Worm (Caenorhabditis elegans) whole organism, late embryonic: ENCODE measurements around the gene folr-1.

Experiments
- C38D4.7 ChIP-seq: fragments of 200-800 bp; sonication (Bioruptor generic); optimal IDR thresholded peaks from 2 replicates; lab custom pipeline; 2018; ENCODE audit warnings: mild to moderate bottlenecking, missing genetic modification characterization, moderate library complexity, missing compliant biosample characterization
- F13H6.1 ChIP-seq: sonication (generic microtip); optimal IDR thresholded peaks from 2 replicates; lab custom pipeline; 2016; ENCODE audit warnings: missing genetic modification characterization, missing compliant biosample characterization
- K02D7.2 ChIP-seq: sonication (generic microtip); optimal IDR thresholded peaks from 2 replicates; lab custom pipeline; 2017; ENCODE audit warnings: mild to moderate bottlenecking, missing genetic modification characterization, missing compliant biosample characterization
- K09A11.1 ChIP-seq: sonication (generic microtip); optimal IDR thresholded peaks from 2 replicates; lab custom pipeline; 2017; ENCODE audit warnings: antibody characterized with exemption, mild to moderate bottlenecking, missing genetic modification characterization, missing compliant biosample characterization; ENCODE audit not compliant: insufficient read depth
- T23F11.4 ChIP-seq: fragments of 200-800 bp; sonication (Bioruptor generic); optimal IDR thresholded peaks from 2 replicates; lab custom pipeline; 2018; ENCODE audit warnings: mild to moderate bottlenecking, missing genetic modification characterization, missing compliant biosample characterization
- Y22D7AL.16 ChIP-seq: sonication (generic microtip); optimal IDR thresholded peaks from 2 replicates; lab custom pipeline; 2016; ENCODE audit warnings: missing genetic modification characterization, missing compliant biosample characterization
- ama-1 ChIP-seq: fragments of 150-350 bp; optimal IDR thresholded peaks from 2 replicates; lab custom pipeline; 2014
- ceh-14 ChIP-seq: sonication (generic microtip); optimal IDR thresholded peaks from 2 replicates; lab custom pipeline; 2016; ENCODE audit warnings: missing genotype, missing genetic modification characterization, missing compliant biosample characterization
- ceh-2 ChIP-seq: sonication (generic microtip); optimal IDR thresholded peaks from 2 replicates; lab custom pipeline; 2016; ENCODE audit warnings: missing genotype, missing genetic modification characterization, missing compliant biosample characterization
- ceh-22 ChIP-seq: sonication (generic microtip); optimal IDR thresholded peaks from 2 replicates; lab custom pipeline; 2017; ENCODE audit warnings: missing biosample characterization, missing genetic modification characterization
- ceh-31 ChIP-seq: sonication (generic microtip); optimal IDR thresholded peaks from 2 replicates; lab custom pipeline; 2016; ENCODE audit warnings: missing genetic modification characterization, missing compliant biosample characterization
- ceh-34 ChIP-seq: sonication (generic microtip); optimal IDR thresholded peaks from 2 replicates; lab custom pipeline; 2016; ENCODE audit warnings: mild to moderate bottlenecking, missing genetic modification characterization, missing compliant biosample characterization
- ceh-48 ChIP-seq: sonication (generic microtip); optimal IDR thresholded peaks from 2 replicates; lab custom pipeline; 2016; ENCODE audit warnings: missing genetic modification characterization, inconsistent platforms, missing compliant biosample characterization
- ceh-9 ChIP-seq: sonication (generic microtip); optimal IDR thresholded peaks from 2 replicates; lab custom pipeline; 2016; ENCODE audit warnings: mild to moderate bottlenecking, missing genetic modification characterization, inconsistent platforms, missing compliant biosample characterization
- che-1 ChIP-seq: sonication (generic microtip); optimal IDR thresholded peaks from 2 replicates; lab custom pipeline; 2016; ENCODE audit warnings: mild to moderate bottlenecking, missing genetic modification characterization, missing compliant biosample characterization
- dmd-4 ChIP-seq: sonication (generic microtip); optimal IDR thresholded peaks from 2 replicates; lab custom pipeline; 2016; ENCODE audit warnings: borderline replicate concordance, missing genetic modification characterization, missing compliant biosample characterization
- dve-1 ChIP-seq: sonication (generic microtip); optimal IDR thresholded peaks from 2 replicates; lab custom pipeline; 2017; ENCODE audit warnings: antibody characterized with exemption, mild to moderate bottlenecking, missing genetic modification characterization, missing compliant biosample characterization
- elt-2 ChIP-seq: sonication (generic microtip); optimal IDR thresholded peaks from 2 replicates; lab custom pipeline; 2016; ENCODE audit warnings: missing genetic modification reagents, missing genetic modification characterization, missing compliant biosample characterization
- elt-4 ChIP-seq: sonication (generic microtip); optimal IDR thresholded peaks from 2 replicates; lab custom pipeline; 2016; ENCODE audit warnings: missing genetic modification characterization, missing compliant biosample characterization
- fkh-10 ChIP-seq: fragments of 150-350 bp; optimal IDR thresholded peaks from 2 replicates; lab custom pipeline; 2014; ENCODE audit warnings: missing biosample characterization, missing genetic modification reagents, missing genetic modification characterization
- hlh-15 ChIP-seq: sonication (generic microtip); optimal IDR thresholded peaks from 2 replicates; lab custom pipeline; 2016; ENCODE audit warnings: missing genetic modification characterization, missing compliant biosample characterization
- hlh-30 ChIP-seq: sonication (generic microtip); optimal IDR thresholded peaks from 2 replicates; lab custom pipeline; 2017; ENCODE audit warnings: antibody characterized with exemption, missing genetic modification characterization, missing compliant biosample characterization; ENCODE audit not compliant: insufficient read depth
- hlh-6 ChIP-seq: sonication (generic microtip); optimal IDR thresholded peaks from 2 replicates; lab custom pipeline; 2016; ENCODE audit warnings: missing genotype, missing genetic modification characterization, missing compliant biosample characterization
- hlh-8 ChIP-seq: sonication (generic microtip); optimal IDR thresholded peaks from 2 replicates; lab custom pipeline; 2016; ENCODE audit warnings: missing genotype, missing genetic modification characterization, missing compliant biosample characterization
- lin-11 ChIP-seq: fragments of 200-800 bp; sonication (Bioruptor generic); optimal IDR thresholded peaks from 2 replicates; lab custom pipeline; 2018; ENCODE audit warnings: mild to moderate bottlenecking, missing genetic modification characterization, missing compliant biosample characterization
- madf-2 ChIP-seq: sonication (generic microtip); optimal IDR thresholded peaks from 2 replicates; lab custom pipeline; 2017; ENCODE audit warnings: missing genetic modification characterization, missing compliant biosample characterization
- mec-3 ChIP-seq: sonication (generic microtip); optimal IDR thresholded peaks from 2 replicates; lab custom pipeline; 2016; ENCODE audit warnings: borderline replicate concordance, missing genetic modification characterization, missing compliant biosample characterization
- nfya-1 ChIP-seq: sonication (generic microtip); optimal IDR thresholded peaks from 2 replicates; lab custom pipeline; 2017; ENCODE audit warnings: missing genetic modification characterization, mild to moderate bottlenecking, missing compliant biosample characterization, antibody characterized with exemption, moderate library complexity
- nhr-11 ChIP-seq: fragments of 150-350 bp; optimal IDR thresholded peaks from 2 replicates; lab custom pipeline; 2014; ENCODE audit warnings: missing biosample characterization, missing genetic modification characterization
- nhr-232 ChIP-seq: sonication (generic microtip); optimal IDR thresholded peaks from 2 replicates; lab custom pipeline; 2016; ENCODE audit warnings: missing genetic modification characterization, missing compliant biosample characterization
- npax-4 ChIP-seq: sonication (generic microtip); optimal IDR thresholded peaks from 2 replicates; lab custom pipeline; 2016; ENCODE audit warnings: missing genetic modification characterization, missing compliant biosample characterization
- odd-2 ChIP-seq: sonication (generic microtip); optimal IDR thresholded peaks from 2 replicates; lab custom pipeline; 2017; ENCODE audit warnings: antibody characterized with exemption, mild to moderate bottlenecking, missing genetic modification characterization, missing compliant biosample characterization
- pag-3 ChIP-seq: sonication (generic microtip); optimal IDR thresholded peaks from 2 replicates; lab custom pipeline; 2016; ENCODE audit warnings: missing compliant biosample characterization, missing genetic modification characterization, borderline replicate concordance
- pha-2 ChIP-seq: sonication (generic microtip); optimal IDR thresholded peaks from 2 replicates; lab custom pipeline; 2017; ENCODE audit warnings: mild to moderate bottlenecking, missing genetic modification characterization, missing compliant biosample characterization
- pqm-1 ChIP-seq: sonication (generic microtip); optimal IDR thresholded peaks from 2 replicates; lab custom pipeline; 2016; ENCODE audit warnings: missing genetic modification characterization, missing compliant biosample characterization
- pros-1 ChIP-seq: fragments of 150-350 bp; optimal IDR thresholded peaks from 2 replicates; lab custom pipeline; 2014; ENCODE audit warnings: missing biosample characterization, missing genetic modification reagents, missing genetic modification characterization
- ref-2 ChIP-seq: sonication (generic microtip); optimal IDR thresholded peaks from 2 replicates; lab custom pipeline; 2016; ENCODE audit warnings: missing genetic modification characterization, missing compliant biosample characterization
- sdc-2 ChIP-seq: sonication (generic microtip); optimal IDR thresholded peaks from 2 replicates; lab custom pipeline; 2016; ENCODE audit warnings: missing genotype, missing genetic modification characterization, missing compliant biosample characterization
- sox-2 ChIP-seq: fragments of 200-800 bp; sonication (Bioruptor generic); IDR thresholded peaks from 2 replicates; pipeline ENCODE4 v1.3.6; 2022; ENCODE audit warnings: missing genetic modification reagents, missing genetic modification characterization, missing compliant biosample characterization
- sox-4 ChIP-seq: sonication (generic microtip); optimal IDR thresholded peaks from 2 replicates; lab custom pipeline; 2017; ENCODE audit warnings: mild to moderate bottlenecking, missing genetic modification characterization, inconsistent platforms, missing compliant biosample characterization
- ttx-3 ChIP-seq: sonication (generic microtip); optimal IDR thresholded peaks from 2 replicates; lab custom pipeline; 2016; ENCODE audit warnings: missing genetic modification reagents, missing genetic modification characterization, missing compliant biosample characterization
- unc-3 ChIP-seq, 2 experiments: fragments of 200-800 bp in 1 of 2; sonication (Bioruptor generic) in 1 of 2; sonication (generic microtip) in 1 of 2; conservative IDR thresholded peaks in 1 of 2; optimal IDR thresholded peaks in 1 of 2; 2 replicates each; pipeline versions ENCODE4 v1.3.6 to Lab custom; 2016 to 2022; ENCODE audit warnings: missing compliant biosample characterization in 2 of 2, missing genetic modification characterization in 2 of 2, missing genetic modification reagents in 1 of 2
- unc-42 ChIP-seq: sonication (generic microtip); optimal IDR thresholded peaks from 2 replicates; lab custom pipeline; 2016; ENCODE audit warnings: missing genotype, missing genetic modification characterization, missing compliant biosample characterization
- unc-55 ChIP-seq: sonication (generic microtip); optimal IDR thresholded peaks from 2 replicates; lab custom pipeline; 2017; ENCODE audit warnings: missing biosample characterization, missing genetic modification reagents, missing genetic modification characterization
- unc-86 ChIP-seq: sonication (generic microtip); optimal IDR thresholded peaks from 2 replicates; lab custom pipeline; 2016; ENCODE audit warnings: missing genetic modification characterization, missing compliant biosample characterization
- zip-5 ChIP-seq: sonication (generic microtip); optimal IDR thresholded peaks from 2 replicates; lab custom pipeline; 2016; ENCODE audit warnings: missing genetic modification characterization, missing compliant biosample characterization
- ztf-16 ChIP-seq: sonication (generic microtip); optimal IDR thresholded peaks from 2 replicates; lab custom pipeline; 2017; ENCODE audit warnings: missing genetic modification characterization, missing compliant biosample characterization

Gene folr-1

ce11 chrX:9956052-9956451, 37.0 kb downstream of the folr-1 start:
- peak; percentile 52 for TF ChIP-seq unc-42 (tag; lab: Kevin White, UChicago)
- no peak for TF ChIP-seq ceh-48 (tag; lab: Kevin White, UChicago)
- TF ChIP-seq nhr-232 (tag; lab: Kevin White, UChicago), result no peak
- no peak for TF ChIP-seq dve-1 (tag; lab: Kevin White, UChicago)
- TF ChIP-seq nfya-1, result no peak
- peak; percentile 54 for TF ChIP-seq ceh-14 (tag; lab: Kevin White, UChicago)
- TF ChIP-seq ceh-34 (tag; lab: Kevin White, UChicago), result no peak

- TF ChIP-seq nhr-11 (tag; lab: Kevin White, UChicago) (no peak), nhr-232 (tag; lab: Kevin White, UChicago) (no peak), dmd-4 (tag; lab: Kevin White, UChicago) (no peak)
Observed at ce11 chrX:9957449-9957848, 38.4 kb downstream of the folr-1 start.

ce11 chrX:9958561-9958960, 39.5 kb downstream of the folr-1 start, which contains the start of gene ZC506.1:
Gene ZC506.1, plus strand, starts transcription at chrX:9958960.
- peak; percentile 89 for TF ChIP-seq pros-1 (tag; lab: Kevin White, UChicago)
- peak; percentile 2 for TF ChIP-seq dmd-4 (tag; lab: Kevin White, UChicago)
- peak; percentile 53 for TF ChIP-seq elt-2 (tag; lab: Kevin White, UChicago)
- TF ChIP-seq sox-2 (GFP tag; lab: Robert Waterston, UW), result no peak
- TF ChIP-seq mec-3, result no peak
- no peak for TF ChIP-seq ceh-22 (tag; lab: Kevin White, UChicago)
- no peak for TF ChIP-seq fkh-10
- peak; percentile 13 for TF ChIP-seq T23F11.4
- no peak for TF ChIP-seq nhr-11 (tag; lab: Kevin White, UChicago)
- TF ChIP-seq dve-1 (tag; lab: Kevin White, UChicago), result peak; percentile 71
- TF ChIP-seq ref-2, result peak; percentile 86
- TF ChIP-seq hlh-30 (tag; lab: Kevin White, UChicago), result peak; percentile 52
- TF ChIP-seq che-1 (tag; lab: Kevin White, UChicago), result no peak
- no peak for TF ChIP-seq pqm-1 (tag; lab: Kevin White, UChicago)
- no peak for TF ChIP-seq unc-3 (GFP tag; conservative IDR thresholded peaks at IDR 0.05; lab: Robert Waterston, UW)
- TF ChIP-seq unc-3 (tag; optimal IDR thresholded peaks at IDR 0.05; lab: Kevin White, UChicago), result peak; percentile 43
- TF ChIP-seq ttx-3 (tag; lab: Kevin White, UChicago), result peak; percentile 21
- TF ChIP-seq zip-5 (tag; lab: Kevin White, UChicago), result no peak
- peak; percentile 78 for TF ChIP-seq unc-55 (GFP tag; lab: Kevin White, UChicago)
- TF ChIP-seq ceh-31 (tag; lab: Kevin White, UChicago), result peak; percentile 96
- no peak for TF ChIP-seq ceh-2 (tag; lab: Kevin White, UChicago)
- no peak for TF ChIP-seq elt-4 (tag; lab: Kevin White, UChicago)
- TF ChIP-seq F13H6.1 (tag; lab: Kevin White, UChicago), result peak; percentile 42
- TF ChIP-seq pag-3 (tag; lab: Kevin White, UChicago), result peak; percentile 50
- no peak for TF ChIP-seq lin-11 (tag; lab: Kevin White, UChicago)
- no peak for TF ChIP-seq hlh-8 (tag; lab: Kevin White, UChicago)
- no peak for TF ChIP-seq sox-4 (tag; lab: Kevin White, UChicago)
- TF ChIP-seq ceh-34 (tag; lab: Kevin White, UChicago), result peak; percentile 90
- TF ChIP-seq K09A11.1 (tag; lab: Kevin White, UChicago), result peak; percentile 15
- TF ChIP-seq ama-1 (lab: Kevin White, UChicago), result no peak
- TF ChIP-seq pha-2 (tag; lab: Kevin White, UChicago), result no peak
- TF ChIP-seq sdc-2 (tag; lab: Kevin White, UChicago), result peak; percentile 77
- no peak for TF ChIP-seq hlh-15 (tag; lab: Kevin White, UChicago)
- TF ChIP-seq K02D7.2 (tag; lab: Kevin White, UChicago), result no peak
- TF ChIP-seq ztf-16 (tag; lab: Kevin White, UChicago), result peak; percentile 68
- peak; percentile 97 for TF ChIP-seq nfya-1
- no peak for TF ChIP-seq hlh-6 (tag; lab: Kevin White, UChicago)
- peak; percentile 69 for TF ChIP-seq madf-2 (tag; lab: Kevin White, UChicago)
- no peak for TF ChIP-seq C38D4.7 (GFP tag; lab: Kevin White, UChicago)
- no peak for TF ChIP-seq Y22D7AL.16 (tag; lab: Kevin White, UChicago)
- peak; percentile 92 for TF ChIP-seq ceh-48 (tag; lab: Kevin White, UChicago)
- no peak for TF ChIP-seq odd-2 (tag; lab: Kevin White, UChicago)
- TF ChIP-seq ceh-9 (tag; lab: Kevin White, UChicago), result no peak
- peak; percentile 62 for TF ChIP-seq unc-86 (tag; lab: Kevin White, UChicago)
- TF ChIP-seq npax-4 (tag; lab: Kevin White, UChicago), result no peak
